Worm (Caenorhabditis elegans): ENCODE measurements around the gene Y37D8A.19.

DNA sequence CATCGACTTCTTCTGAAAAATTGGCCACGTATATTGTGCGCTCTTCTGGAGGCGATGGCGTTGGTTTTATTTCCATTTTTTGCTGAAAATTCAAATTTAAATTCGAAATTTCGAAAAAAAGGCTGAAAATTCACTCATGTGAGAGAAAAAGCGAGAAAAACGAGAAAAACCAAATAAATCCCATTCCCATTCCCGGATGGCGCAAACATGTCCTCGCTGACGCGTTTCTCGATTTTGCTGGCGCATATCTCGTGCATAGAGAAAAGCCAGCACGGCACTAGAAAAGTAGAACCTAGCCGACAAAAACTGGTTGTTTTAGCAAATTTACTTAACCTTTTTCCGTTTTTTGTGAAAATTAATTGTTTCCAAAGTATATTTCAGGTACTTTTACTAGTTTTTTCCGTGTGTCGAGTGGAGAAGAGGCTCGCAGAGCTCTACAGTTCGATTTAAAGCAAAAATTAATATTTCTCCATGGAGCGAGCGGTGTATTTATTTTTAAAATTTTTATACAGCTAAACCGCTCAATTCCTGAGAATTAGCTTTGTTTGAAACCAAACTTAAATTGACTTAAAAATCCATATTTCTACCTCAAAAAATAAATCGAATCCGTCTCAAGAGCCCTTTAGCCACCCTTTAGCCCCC, 2.2 kb downstream of the Y37D8A.19 start, which contains the start of gene rbm-7:
- no peak for TF ChIP-seq him-1 (tag; optimal IDR thresholded peaks at IDR 0.05)
- TF ChIP-seq W03F9.2 (tag; optimal IDR thresholded peaks at IDR 0.05) = peak; percentile 65

Data from whole organism, L4/young adult.